Fruit fly (Drosophila melanogaster): ENCODE measurements around the gene UQCR-6.4L.

Gene UQCR-6.4L

dm6 chr3L:16584074-16584578 lies 17.6 kb downstream of the UQCR-6.4L start, which contains the start of gene UQCR-C2:
TSS of gene UQCR-C2 (plus strand) at chr3L:16584124.
- TF ChIP-seq pad (GFP tag; optimal IDR thresholded peaks at IDR 0.05) = no peak
- TF ChIP-seq kay (GFP tag; ENCODE audit: borderline replicate concordance) = no peak
- TF ChIP-seq bab1 (GFP tag; optimal IDR thresholded peaks at IDR 0.05) = peak; percentile 76
- peak; percentile 54 for TF ChIP-seq tj (GFP tag; optimal IDR thresholded peaks at IDR 0.05)
- TF ChIP-seq CG33017 (tag; optimal IDR thresholded peaks at IDR 0.05) = peak; percentile 5
- peak; percentile 48 for TF ChIP-seq CG11617 (GFP tag; optimal IDR thresholded peaks at IDR 0.05)
- TF ChIP-seq cic (GFP tag; optimal IDR thresholded peaks at IDR 0.05) = peak; percentile 47
- no peak for TF ChIP-seq CG12768 (GFP tag; optimal IDR thresholded peaks at IDR 0.05)
- TF ChIP-seq CG7101 (tag; optimal IDR thresholded peaks at IDR 0.05) = peak; percentile 54
- no peak for TF ChIP-seq cnc (optimal IDR thresholded peaks at IDR 0.05)
- TF ChIP-seq Mnt (GFP tag; optimal IDR thresholded peaks at IDR 0.05) = peak; percentile 70
- TF ChIP-seq Crg-1 (GFP tag; optimal IDR thresholded peaks at IDR 0.05) = peak; percentile 29
- TF ChIP-seq Hr96 (GFP tag; optimal IDR thresholded peaks at IDR 0.05) = no peak
- TF ChIP-seq ovo (GFP tag; optimal IDR thresholded peaks at IDR 0.05) = no peak
- TF ChIP-seq Clk (GFP tag; optimal IDR thresholded peaks at IDR 0.05) = no peak
- peak; percentile 68 for TF ChIP-seq CG1620 (GFP tag; optimal IDR thresholded peaks at IDR 0.05)
- TF ChIP-seq CG7045 (GFP tag; optimal IDR thresholded peaks at IDR 0.05) = no peak
- no peak for TF ChIP-seq CG5204 (GFP tag; optimal IDR thresholded peaks at IDR 0.05)
- TF ChIP-seq CG14711 (tag; optimal IDR thresholded peaks at IDR 0.05) = peak; percentile 30
- no peak for TF ChIP-seq toe (GFP tag; optimal IDR thresholded peaks at IDR 0.05)

DNA sequence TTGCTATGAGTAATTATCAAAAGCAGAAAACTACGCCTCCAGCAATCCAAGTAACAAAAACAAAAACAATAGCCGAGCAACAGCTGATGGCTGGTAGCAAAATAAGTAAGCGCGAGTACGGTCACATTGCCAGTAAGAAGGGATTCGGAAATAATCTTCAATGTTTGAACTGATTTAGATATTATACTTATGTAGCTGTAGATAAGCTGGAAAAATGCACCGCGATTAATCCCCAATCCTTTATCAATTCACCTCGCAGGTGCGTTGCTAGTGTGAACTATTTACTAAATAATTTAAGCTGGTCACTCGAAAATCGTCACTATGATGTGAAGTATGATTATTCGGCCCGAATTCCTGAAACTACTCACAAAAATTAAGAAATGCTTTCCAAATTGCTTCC lies 20.4 kb downstream of the UQCR-6.4L start, which contains the start of the genes Syx8 and CG32163:
Syx8 (minus strand) TSS at position 69 of the 400 bp plus-strand sequence.
CG32163 (plus strand) TSS at position 169 of the 400 bp plus-strand sequence.
- TF ChIP-seq ovo (GFP tag; optimal IDR thresholded peaks at IDR 0.05) = no peak
- peak; percentile 9 for TF ChIP-seq CG7101 (tag; optimal IDR thresholded peaks at IDR 0.05)
- TF ChIP-seq Mnt (GFP tag; optimal IDR thresholded peaks at IDR 0.05) = peak; percentile 25
- TF ChIP-seq cic (GFP tag; optimal IDR thresholded peaks at IDR 0.05) = peak; percentile 32
- TF ChIP-seq bab1 (GFP tag; optimal IDR thresholded peaks at IDR 0.05) = peak; percentile 36
- no peak for TF ChIP-seq CG5204 (GFP tag; optimal IDR thresholded peaks at IDR 0.05)
- no peak for TF ChIP-seq CG12768 (GFP tag; optimal IDR thresholded peaks at IDR 0.05)
- TF ChIP-seq CG11617 (GFP tag; optimal IDR thresholded peaks at IDR 0.05) = no peak
- peak; percentile 17 for TF ChIP-seq tj (GFP tag; optimal IDR thresholded peaks at IDR 0.05)
- TF ChIP-seq cnc (optimal IDR thresholded peaks at IDR 0.05) = no peak
- no peak for TF ChIP-seq CG14711 (tag; optimal IDR thresholded peaks at IDR 0.05)

dm6 chr3L:16587994-16588622 lies 21.6 kb downstream of the UQCR-6.4L start:
- TF ChIP-seq CG1620 (GFP tag; optimal IDR thresholded peaks at IDR 0.05) (peak; percentile 71), CG33017 (tag; optimal IDR thresholded peaks at IDR 0.05) (peak; percentile 70), ovo (GFP tag; optimal IDR thresholded peaks at IDR 0.05) (peak; percentile 65), Crg-1 (GFP tag; optimal IDR thresholded peaks at IDR 0.05) (peak; percentile 70), CG12768 (GFP tag; optimal IDR thresholded peaks at IDR 0.05) (peak; percentile 35), cnc (optimal IDR thresholded peaks at IDR 0.05) (no peak), Hr96 (GFP tag; optimal IDR thresholded peaks at IDR 0.05) (no peak), Clk (GFP tag; optimal IDR thresholded peaks at IDR 0.05) (peak; percentile 20), kay (GFP tag; ENCODE audit: borderline replicate concordance) (no peak), Mnt (GFP tag; optimal IDR thresholded peaks at IDR 0.05) (peak; percentile 77), CG5204 (GFP tag; optimal IDR thresholded peaks at IDR 0.05) (no peak), CG11617 (GFP tag; optimal IDR thresholded peaks at IDR 0.05) (peak; percentile 64), bab1 (GFP tag; optimal IDR thresholded peaks at IDR 0.05) (peak; percentile 33), pad (GFP tag; optimal IDR thresholded peaks at IDR 0.05) (peak; percentile 55), CG7045 (GFP tag; optimal IDR thresholded peaks at IDR 0.05) (peak; percentile 34), tj (GFP tag; optimal IDR thresholded peaks at IDR 0.05) (peak; percentile 49), cic (GFP tag; optimal IDR thresholded peaks at IDR 0.05) (peak; percentile 35), CG14711 (tag; optimal IDR thresholded peaks at IDR 0.05) (peak; percentile 70), CG7101 (tag; optimal IDR thresholded peaks at IDR 0.05) (peak; percentile 75), toe (GFP tag; optimal IDR thresholded peaks at IDR 0.05) (no peak)

DNA sequence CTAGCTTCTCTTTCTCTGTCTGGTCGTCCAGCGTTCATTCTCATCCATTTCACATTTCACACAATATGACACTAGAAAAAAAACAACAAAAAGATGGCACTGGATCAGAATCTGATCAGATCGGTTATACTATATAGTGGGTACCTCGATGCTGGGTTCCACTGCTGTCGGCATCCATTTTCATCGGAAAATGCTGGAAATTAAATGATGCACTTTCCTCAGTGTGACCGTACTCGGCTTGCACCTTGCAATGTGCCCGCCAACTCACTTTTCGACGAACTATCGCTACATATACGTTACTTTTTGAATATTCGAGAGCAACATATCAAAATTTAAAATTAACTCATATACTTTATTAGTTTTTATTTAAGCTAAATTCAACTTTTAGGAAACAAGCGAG lies 24.3 kb downstream of the UQCR-6.4L start, which contains the start of gene tra:
tra (minus strand) TSS at position 191 of the 400 bp plus-strand sequence.
- TF ChIP-seq cnc (optimal IDR thresholded peaks at IDR 0.05) (no peak), CG12768 (GFP tag; optimal IDR thresholded peaks at IDR 0.05) (no peak), CG14711 (tag; optimal IDR thresholded peaks at IDR 0.05) (no peak), pad (GFP tag; optimal IDR thresholded peaks at IDR 0.05) (no peak), CG5204 (GFP tag; optimal IDR thresholded peaks at IDR 0.05) (no peak), CG33017 (tag; optimal IDR thresholded peaks at IDR 0.05) (no peak), Crg-1 (GFP tag; optimal IDR thresholded peaks at IDR 0.05) (no peak), Clk (GFP tag; optimal IDR thresholded peaks at IDR 0.05) (no peak), CG11617 (GFP tag; optimal IDR thresholded peaks at IDR 0.05) (no peak)

- TF ChIP-seq Hr96 (GFP tag; optimal IDR thresholded peaks at IDR 0.05) = no peak
- TF ChIP-seq Mnt (GFP tag; optimal IDR thresholded peaks at IDR 0.05) = no peak
- no peak for TF ChIP-seq CG1620 (GFP tag; optimal IDR thresholded peaks at IDR 0.05)
- TF ChIP-seq CG14711 (tag; optimal IDR thresholded peaks at IDR 0.05) = no peak
- TF ChIP-seq kay (GFP tag; ENCODE audit: borderline replicate concordance) = no peak
- no peak for TF ChIP-seq pad (GFP tag; optimal IDR thresholded peaks at IDR 0.05)
- no peak for TF ChIP-seq tj (GFP tag; optimal IDR thresholded peaks at IDR 0.05)
- no peak for TF ChIP-seq toe (GFP tag; optimal IDR thresholded peaks at IDR 0.05)
Measured at dm6 chr3L:16594922-16595518, 28.5 kb downstream of the UQCR-6.4L start, which contains the start of the genes spd-2 and Apl. TSS of gene spd-2 (minus strand) at chr3L:16595014. TSS of gene Apl (plus strand) at chr3L:16595181.
